Worm (Caenorhabditis elegans): ENCODE measurements around the gene lact-9.

Gene lact-9

ce11 chrIV:13777480-13777879 is 8.0 kb downstream of the lact-9 start, which contains the start of gene rpl-18 (continued):
- no peak for TF ChIP-seq nhr-179 (tag; optimal IDR thresholded peaks at IDR 0.05)
- TF ChIP-seq F57C9.4 (tag; optimal IDR thresholded peaks at IDR 0.05): no peak
- no peak for TF ChIP-seq mel-28 (tag; optimal IDR thresholded peaks at IDR 0.05; ENCODE audit: borderline replicate concordance)
- no peak for TF ChIP-seq Y56A3A.18 (GFP tag; IDR thresholded peaks at IDR 0.05)
- TF ChIP-seq attf-6 (GFP tag; IDR thresholded peaks at IDR 0.05): no peak
- TF ChIP-seq C17E4.6 (GFP tag; IDR thresholded peaks at IDR 0.05): no peak
- no peak for TF ChIP-seq nfya-2 (GFP tag; IDR thresholded peaks at IDR 0.05)
- TF ChIP-seq pbrm-1 (GFP tag; IDR thresholded peaks at IDR 0.05): no peak
- TF ChIP-seq repo-1 (tag; optimal IDR thresholded peaks at IDR 0.05): no peak
- TF ChIP-seq snpc-4 (GFP tag; optimal IDR thresholded peaks at IDR 0.05): peak; percentile 64
- TF ChIP-seq snpc-4 (tag; optimal IDR thresholded peaks at IDR 0.05): peak in 3 of 4 experiments; percentile 83 to 92 (median 84)
- no peak for TF ChIP-seq hmg-20 (GFP tag; IDR thresholded peaks at IDR 0.05)
- TF ChIP-seq snpc-3.4 (tag; optimal IDR thresholded peaks at IDR 0.05): no peak
- TF ChIP-seq bed-1 (GFP tag; IDR thresholded peaks at IDR 0.05): no peak
- TF ChIP-seq sdz-38 (tag; optimal IDR thresholded peaks at IDR 0.05): no peak
- peak; percentile 16 for TF ChIP-seq ZK185.1 (tag; optimal IDR thresholded peaks at IDR 0.05; ENCODE audit: poor library complexity, severe bottlenecking)
- no peak for TF ChIP-seq lin-26 (GFP tag; IDR thresholded peaks at IDR 0.05)
- no peak for TF ChIP-seq ceh-40 (GFP tag; IDR thresholded peaks at IDR 0.05)
- TF ChIP-seq mxl-1 (tag; optimal IDR thresholded peaks at IDR 0.05): no peak
- no peak for TF ChIP-seq F49E8.2 (tag; optimal IDR thresholded peaks at IDR 0.05; ENCODE audit: insufficient read depth)
- no peak for TF ChIP-seq aptf-3 (GFP tag; IDR thresholded peaks at IDR 0.05)
- TF ChIP-seq nhr-90 (tag; optimal IDR thresholded peaks at IDR 0.05): no peak
- peak; percentile 28 for TF ChIP-seq lsl-1 (GFP tag; optimal IDR thresholded peaks at IDR 0.05)
- no peak for TF ChIP-seq F10E7.11 (tag; optimal IDR thresholded peaks at IDR 0.05)
- no peak for TF ChIP-seq nfyb-1 (GFP tag; IDR thresholded peaks at IDR 0.05)
- TF ChIP-seq sptf-2 (GFP tag; optimal IDR thresholded peaks at IDR 0.05): no peak
- no peak for TF ChIP-seq die-1 (tag; optimal IDR thresholded peaks at IDR 0.05)
- no peak for TF ChIP-seq cebp-2 (GFP tag; IDR thresholded peaks at IDR 0.05)
- TF ChIP-seq ztf-26 (tag; optimal IDR thresholded peaks at IDR 0.05): no peak
- TF ChIP-seq efl-1 (GFP tag; optimal IDR thresholded peaks at IDR 0.05): peak; percentile 29
- TF ChIP-seq madf-8 (GFP tag; conservative IDR thresholded peaks at IDR 0.05): no peak
- TF ChIP-seq nfya-1 (tag; optimal IDR thresholded peaks at IDR 0.05; ENCODE audit: borderline replicate concordance, insufficient read depth): no peak
- TF ChIP-seq D2030.7 (GFP tag; IDR thresholded peaks at IDR 0.05): peak; percentile 34; the same call in 1 of the 2 replicates
- TF ChIP-seq F22D6.2 (tag; optimal IDR thresholded peaks at IDR 0.05): no peak
- TF ChIP-seq Y53F4B.3 (GFP tag; IDR thresholded peaks at IDR 0.05): no peak

ce11 chrIV:13776745-13777144 is 8.7 kb downstream of the lact-9 start:
- TF ChIP-seq ccch-3 (GFP tag; optimal IDR thresholded peaks at IDR 0.05): no peak
- 0 out of 2 replicates have a peak, but pooled peaks have one; percentile 33 for TF ChIP-seq attf-6 (GFP tag; IDR thresholded peaks at IDR 0.05)

ce11 chrIV:13776115-13776514 is 9.3 kb downstream of the lact-9 start, which contains the start of gene Y45F10D.16:
Y45F10D.16 (plus strand) TSS chrIV:13776415.
- TF ChIP-seq mcd-1 (GFP tag; IDR thresholded peaks at IDR 0.05) (no peak), B0035.1 (tag; optimal IDR thresholded peaks at IDR 0.05) (no peak)
